Fruit fly (Drosophila melanogaster): ENCODE measurements around the gene CG3430.

Gene CG3430

dm6 chr2L:6950096-6950495 lies 6.7 kb upstream of the CG3430 start, which contains the start of the genes Gas41 and SA1 (continued):
- TF ChIP-seq CG1529 (GFP tag; optimal IDR thresholded peaks at IDR 0.05), result no peak
- no peak for TF ChIP-seq CG4820 (GFP tag; optimal IDR thresholded peaks at IDR 0.05)
- no peak for TF ChIP-seq sc (optimal IDR thresholded peaks at IDR 0.05)
- TF ChIP-seq sc (GFP tag; optimal IDR thresholded peaks at IDR 0.05), result peak; percentile 84
- TF ChIP-seq CG13287 (GFP tag; IDR thresholded peaks at IDR 0.05; ENCODE audit: partially characterized antibody), result peak; percentile 90
- TF ChIP-seq pho (GFP tag; optimal IDR thresholded peaks at IDR 0.05), result peak; percentile 41
- no peak for TF ChIP-seq Atf-2 (GFP tag; optimal IDR thresholded peaks at IDR 0.05)
- no peak; the same call in 1 of the 2 replicates for TF ChIP-seq al (GFP tag; IDR thresholded peaks at IDR 0.05)
- no peak for TF ChIP-seq CG10147 (GFP tag; optimal IDR thresholded peaks at IDR 0.05)
- TF ChIP-seq CG3407 (GFP tag; optimal IDR thresholded peaks at IDR 0.05), result peak; percentile 81
- peak; percentile 26 for TF ChIP-seq ab (GFP tag; optimal IDR thresholded peaks at IDR 0.05)
- no peak for TF ChIP-seq CG1024 (GFP tag; IDR thresholded peaks at IDR 0.05)
- peak; percentile 46 for TF ChIP-seq Hey (tag; optimal IDR thresholded peaks at IDR 0.05)
- TF ChIP-seq CG9797 (GFP tag; optimal IDR thresholded peaks at IDR 0.05), result peak; percentile 30
- TF ChIP-seq CG2875 (GFP tag; optimal IDR thresholded peaks at IDR 0.05), result peak; percentile 60
- no peak for TF ChIP-seq CG1792 (GFP tag; optimal IDR thresholded peaks at IDR 0.05)
- TF ChIP-seq E2f2 (GFP tag; IDR thresholded peaks at IDR 0.05), result 0 out of 2 replicates have a peak, but pooled peaks have one; percentile 49
- TF ChIP-seq Scr (GFP tag; IDR thresholded peaks at IDR 0.05; ENCODE audit: partially characterized antibody), result peak; percentile 73
- TF ChIP-seq HmgZ (tag; optimal IDR thresholded peaks at IDR 0.05), result peak; percentile 84
- no peak for TF ChIP-seq CG31388 (GFP tag; optimal IDR thresholded peaks at IDR 0.05)
- TF ChIP-seq psq (GFP tag; optimal IDR thresholded peaks at IDR 0.05), result peak; percentile 12
- no peak for TF ChIP-seq CG3163 (GFP tag; optimal IDR thresholded peaks at IDR 0.05)
- TF ChIP-seq YL-1 (GFP tag; optimal IDR thresholded peaks at IDR 0.05), result peak; percentile 69
- TF ChIP-seq maf-S (GFP tag; optimal IDR thresholded peaks at IDR 0.05), result no peak
- no peak for TF ChIP-seq ftz-f1 (GFP tag; optimal IDR thresholded peaks at IDR 0.05)
- peak; percentile 56 for TF ChIP-seq salm (tag; optimal IDR thresholded peaks at IDR 0.05)
- no peak for TF ChIP-seq tll (GFP tag; optimal IDR thresholded peaks at IDR 0.05)
- TF ChIP-seq gfzf (GFP tag; optimal IDR thresholded peaks at IDR 0.05), result peak; percentile 34
- peak; percentile 97 for TF ChIP-seq CG7928 (GFP tag; optimal IDR thresholded peaks at IDR 0.05)
- no peak for TF ChIP-seq hkb (optimal IDR thresholded peaks at IDR 0.05)
- no peak for TF ChIP-seq hkb (GFP tag; IDR thresholded peaks at IDR 0.05)
- TF ChIP-seq CG14014 (GFP tag; IDR thresholded peaks at IDR 0.05), result peak; percentile 95
- no peak for TF ChIP-seq lmd (GFP tag; IDR thresholded peaks at IDR 0.05)
- TF ChIP-seq CG12391 (tag; optimal IDR thresholded peaks at IDR 0.05), result peak; percentile 98
- TF ChIP-seq CG17328 (GFP tag; IDR thresholded peaks at IDR 0.05), result peak; percentile 83
- TF ChIP-seq Atf3 (GFP tag; optimal IDR thresholded peaks at IDR 0.05), result no peak
- TF ChIP-seq CG14050 (GFP tag; IDR thresholded peaks at IDR 0.05), result peak; percentile 38; the same call in 2 of the 3 replicates
- no peak for TF ChIP-seq schlank (tag; optimal IDR thresholded peaks at IDR 0.05)
- TF ChIP-seq CG17829 (tag; optimal IDR thresholded peaks at IDR 0.05), result peak; percentile 97
- TF ChIP-seq CG18262 (tag; optimal IDR thresholded peaks at IDR 0.05), result peak; percentile 92
- TF ChIP-seq CG32767 (GFP tag; IDR thresholded peaks at IDR 0.05), result peak; percentile 70; the same call in 1 of the 2 replicates
- peak; percentile 82 for TF ChIP-seq dmrt11E (tag; optimal IDR thresholded peaks at IDR 0.05)
- peak in 1 of 2 experiments; percentile 74 for TF ChIP-seq dpn (GFP tag; optimal IDR thresholded peaks at IDR 0.05)
- TF ChIP-seq NfI (GFP tag; optimal IDR thresholded peaks at IDR 0.05), result no peak
- TF ChIP-seq nerfin-1 (tag; optimal IDR thresholded peaks at IDR 0.05), result peak; percentile 85
- no peak for TF ChIP-seq TFAM (GFP tag; optimal IDR thresholded peaks at IDR 0.05)
- TF ChIP-seq wor (GFP tag; IDR thresholded peaks at IDR 0.05), result no peak
- peak; percentile 78 for TF ChIP-seq CG34224 (GFP tag; IDR thresholded peaks at IDR 0.05; ENCODE audit: partially characterized antibody)
- TF ChIP-seq Side (GFP tag; optimal IDR thresholded peaks at IDR 0.05), result peak; percentile 28
- TF ChIP-seq CG9609 (GFP tag; optimal IDR thresholded peaks at IDR 0.05), result peak; percentile 47
- peak; percentile 41 for TF ChIP-seq gro (GFP tag; optimal IDR thresholded peaks at IDR 0.05)
- peak; percentile 100 for TF ChIP-seq CG13775 (GFP tag; optimal IDR thresholded peaks at IDR 0.05)

Data from whole organism, embryonic.